Fruit fly (Drosophila melanogaster): ENCODE data around the gene pn.

Gene pn

dm6 chrX:2180750-2181261 lies at the start of gene pn:
Gene pn, plus strand, starts transcription at chrX:2181211.
- TF ChIP-seq tj (GFP tag; optimal IDR thresholded peaks at IDR 0.05) (peak; percentile 31), Clk (GFP tag; optimal IDR thresholded peaks at IDR 0.05) (no peak), Mnt (GFP tag; optimal IDR thresholded peaks at IDR 0.05) (peak; percentile 33), CG11617 (GFP tag; optimal IDR thresholded peaks at IDR 0.05) (peak; percentile 41), Crg-1 (GFP tag; optimal IDR thresholded peaks at IDR 0.05) (no peak), CG33017 (tag; optimal IDR thresholded peaks at IDR 0.05) (no peak), cic (GFP tag; optimal IDR thresholded peaks at IDR 0.05) (peak; percentile 14), CG7101 (tag; optimal IDR thresholded peaks at IDR 0.05) (no peak), bab1 (GFP tag; optimal IDR thresholded peaks at IDR 0.05) (peak; percentile 6)

- TF ChIP-seq CG33017 (tag; optimal IDR thresholded peaks at IDR 0.05) (peak; percentile 38), CG7101 (tag; optimal IDR thresholded peaks at IDR 0.05) (no peak), CG5204 (GFP tag; optimal IDR thresholded peaks at IDR 0.05) (peak; percentile 3)
Measured at dm6 chrX:2134226-2134880, 46.7 kb upstream of the pn start.

dm6 chrX:2134965-2135758 lies 45.8 kb upstream of the pn start:
- TF ChIP-seq CG14711 (tag; optimal IDR thresholded peaks at IDR 0.05) (peak; percentile 98), cnc (optimal IDR thresholded peaks at IDR 0.05) (no peak), Crg-1 (GFP tag; optimal IDR thresholded peaks at IDR 0.05) (peak; percentile 64), cic (GFP tag; optimal IDR thresholded peaks at IDR 0.05) (peak; percentile 25), tj (GFP tag; optimal IDR thresholded peaks at IDR 0.05) (no peak), CG7045 (GFP tag; optimal IDR thresholded peaks at IDR 0.05) (peak; percentile 81), toe (GFP tag; optimal IDR thresholded peaks at IDR 0.05) (peak; percentile 80), Hr96 (GFP tag; optimal IDR thresholded peaks at IDR 0.05) (peak; percentile 88), CG11617 (GFP tag; optimal IDR thresholded peaks at IDR 0.05) (peak; percentile 84), bab1 (GFP tag; optimal IDR thresholded peaks at IDR 0.05) (peak; percentile 86), CG33017 (tag; optimal IDR thresholded peaks at IDR 0.05) (peak; percentile 76), Mnt (GFP tag; optimal IDR thresholded peaks at IDR 0.05) (peak; percentile 68), pad (GFP tag; optimal IDR thresholded peaks at IDR 0.05) (peak; percentile 73), CG1620 (GFP tag; optimal IDR thresholded peaks at IDR 0.05) (peak; percentile 58), CG12768 (GFP tag; optimal IDR thresholded peaks at IDR 0.05) (peak; percentile 55), CG5204 (GFP tag; optimal IDR thresholded peaks at IDR 0.05) (peak; percentile 79), Clk (GFP tag; optimal IDR thresholded peaks at IDR 0.05) (no peak), kay (GFP tag; ENCODE audit: borderline replicate concordance) (peak; percentile 74), CG7101 (tag; optimal IDR thresholded peaks at IDR 0.05) (peak; percentile 90), ovo (GFP tag; optimal IDR thresholded peaks at IDR 0.05) (peak; percentile 33)

dm6 chrX:2135868-2136787 lies 44.9 kb upstream of the pn start:
- TF ChIP-seq CG5204 (GFP tag; optimal IDR thresholded peaks at IDR 0.05) (peak; percentile 16), Mnt (GFP tag; optimal IDR thresholded peaks at IDR 0.05) (no peak)

dm6 chrX:2136831-2137452 lies 44.1 kb upstream of the pn start:
- TF ChIP-seq Clk (GFP tag; optimal IDR thresholded peaks at IDR 0.05) (peak; percentile 55), Hr96 (GFP tag; optimal IDR thresholded peaks at IDR 0.05) (peak; percentile 94), ovo (GFP tag; optimal IDR thresholded peaks at IDR 0.05) (peak; percentile 78), pad (GFP tag; optimal IDR thresholded peaks at IDR 0.05) (peak; percentile 96), bab1 (GFP tag; optimal IDR thresholded peaks at IDR 0.05) (peak; percentile 97), cnc (optimal IDR thresholded peaks at IDR 0.05) (no peak), CG12768 (GFP tag; optimal IDR thresholded peaks at IDR 0.05) (peak; percentile 97), CG1620 (GFP tag; optimal IDR thresholded peaks at IDR 0.05) (peak; percentile 81), Crg-1 (GFP tag; optimal IDR thresholded peaks at IDR 0.05) (peak; percentile 93), tj (GFP tag; optimal IDR thresholded peaks at IDR 0.05) (peak; percentile 85), CG11617 (GFP tag; optimal IDR thresholded peaks at IDR 0.05) (peak; percentile 91), Mnt (GFP tag; optimal IDR thresholded peaks at IDR 0.05) (peak; percentile 66), CG7045 (GFP tag; optimal IDR thresholded peaks at IDR 0.05) (peak; percentile 80), CG5204 (GFP tag; optimal IDR thresholded peaks at IDR 0.05) (peak; percentile 75), CG14711 (tag; optimal IDR thresholded peaks at IDR 0.05) (peak; percentile 99), toe (GFP tag; optimal IDR thresholded peaks at IDR 0.05) (peak; percentile 49), cic (GFP tag; optimal IDR thresholded peaks at IDR 0.05) (peak; percentile 45), kay (GFP tag; ENCODE audit: borderline replicate concordance) (no peak), CG33017 (tag; optimal IDR thresholded peaks at IDR 0.05) (peak; percentile 97), CG7101 (tag; optimal IDR thresholded peaks at IDR 0.05) (peak; percentile 99)
